Worm (Caenorhabditis elegans) whole organism, L1 larva: ENCODE results near the gene idpp-5.

Experiments used
- aly-2 ChIP-seq: fragments of 150-350 bp; optimal IDR thresholded peaks from 2 replicates; lab custom pipeline; 2014; ENCODE audit warnings: missing biosample characterization, missing genetic modification characterization
- ama-1 ChIP-seq: fragments of 150-350 bp; optimal IDR thresholded peaks from 2 replicates; lab custom pipeline; 2014
- lin-13 ChIP-seq: fragments of 150-350 bp; optimal IDR thresholded peaks from 2 replicates; lab custom pipeline; 2014; ENCODE audit warnings: missing biosample characterization, missing genetic modification reagents, missing genetic modification characterization
- lin-39 ChIP-seq: fragments of 150-350 bp; optimal IDR thresholded peaks from 2 replicates; lab custom pipeline; 2014; ENCODE audit warnings: missing biosample characterization, missing genetic modification reagents, missing genetic modification characterization
- nhr-28 ChIP-seq: fragments of 150-350 bp; optimal IDR thresholded peaks from 2 replicates; lab custom pipeline; 2014; ENCODE audit warnings: missing biosample characterization, missing genetic modification characterization
- unc-130 ChIP-seq: fragments of 150-350 bp; optimal IDR thresholded peaks from 2 replicates; lab custom pipeline; 2017; ENCODE audit warnings: missing biosample characterization, missing genetic modification characterization, inconsistent platforms

ce11 chrX:3833964-3834840 lies 41.6 kb upstream of the idpp-5 start:
- no peak for TF ChIP-seq lin-13 (GFP tag; lab: Kevin White, UChicago)
- no peak for TF ChIP-seq ama-1 (lab: Kevin White, UChicago)
- TF ChIP-seq nhr-28 (tag; lab: Kevin White, UChicago) = no peak
- no peak for TF ChIP-seq unc-130 (tag; lab: Kevin White, UChicago)
- TF ChIP-seq lin-39 = no peak
- TF ChIP-seq aly-2 = no peak
